Worm (Caenorhabditis elegans): ENCODE results near the gene R07E5.11.

DNA sequence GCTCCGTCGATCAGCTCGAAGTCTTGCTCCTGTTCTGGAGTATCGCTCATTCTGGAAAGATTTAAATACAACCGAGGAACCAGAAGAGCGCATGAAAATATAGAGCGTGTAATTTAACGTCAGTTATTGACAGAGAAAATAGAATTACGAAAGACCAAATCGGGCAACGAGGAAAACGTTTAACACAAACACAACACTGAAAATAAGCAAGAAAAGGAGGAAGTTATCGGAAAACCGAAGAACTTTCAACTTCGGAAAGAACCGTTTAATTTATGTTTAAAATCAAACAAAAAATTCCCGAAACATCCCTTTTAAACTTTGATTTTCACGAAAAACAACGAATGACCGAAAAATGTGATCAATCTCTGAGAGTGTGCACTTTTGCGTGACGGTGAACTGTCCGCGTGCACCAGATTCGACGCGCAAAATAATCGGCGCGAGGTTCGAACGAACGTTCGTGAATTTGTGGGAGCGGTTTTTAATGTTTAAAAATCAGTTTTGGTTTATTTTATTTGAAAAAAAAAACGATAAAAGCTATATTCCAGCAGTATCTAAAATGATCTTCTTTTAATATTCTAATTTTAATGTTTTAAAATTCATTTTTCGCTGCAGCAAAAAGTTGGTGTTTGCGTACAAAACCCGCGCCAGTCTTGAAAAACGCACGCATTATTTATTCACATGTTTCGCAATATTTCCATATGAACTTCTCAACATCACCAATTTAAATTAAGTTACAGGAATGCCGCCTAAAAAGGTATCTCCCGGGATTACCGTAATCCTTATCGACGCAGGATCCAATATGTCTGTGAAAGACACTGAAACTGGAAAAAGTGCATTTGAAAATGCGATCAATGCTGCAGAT lies 4.3 kb upstream of the R07E5.11 start, which contains the start of the genes R07E5.7 and cku-80:
- TF ChIP-seq ref-1 (GFP tag; conservative IDR thresholded peaks at IDR 0.05): no peak
- TF ChIP-seq flt-1 (GFP tag; IDR thresholded peaks at IDR 0.05): no peak
- TF ChIP-seq tab-1 (GFP tag; IDR thresholded peaks at IDR 0.05): no peak; the same call in 1 of the 2 replicates
- TF ChIP-seq ztf-29 (GFP tag; IDR thresholded peaks at IDR 0.05): no peak
- no peak for TF ChIP-seq klf-2 (GFP tag; conservative IDR thresholded peaks at IDR 0.05)
- TF ChIP-seq med-1 (GFP tag; optimal IDR thresholded peaks at IDR 0.05; ENCODE audit: insufficient read depth): no peak
- TF ChIP-seq T22C8.4 (GFP tag; IDR thresholded peaks at IDR 0.05): no peak
- TF ChIP-seq cog-1 (tag; optimal IDR thresholded peaks at IDR 0.05): peak; percentile 7
- TF ChIP-seq ztf-23 (GFP tag; IDR thresholded peaks at IDR 0.05): peak; percentile 50; the same call in 1 of the 2 replicates
